Worm (Caenorhabditis elegans) whole organism, L2 larva: Measurements from ENCODE around the gene mrpl-16.

Experiments
- Y55F3AM.14 ChIP-seq: fragments of 200-800 bp; sonication (Bioruptor generic); optimal IDR thresholded peaks from 2 replicates; lab custom pipeline; 2018; ENCODE audit warnings: mild to moderate bottlenecking, missing genetic modification characterization, missing compliant biosample characterization
- aly-2 ChIP-seq: fragments of 150-350 bp; optimal IDR thresholded peaks from 2 replicates; lab custom pipeline; 2014; ENCODE audit warnings: missing biosample characterization, missing genetic modification characterization
- dmd-4 ChIP-seq: sonication (generic microtip); optimal IDR thresholded peaks from 2 replicates; lab custom pipeline; 2017; ENCODE audit warnings: missing biosample characterization, missing genetic modification characterization
- lin-39 ChIP-seq: fragments of 150-350 bp; optimal IDR thresholded peaks from 2 replicates; lab custom pipeline; 2014; ENCODE audit warnings: missing biosample characterization, missing genetic modification reagents, missing genetic modification characterization
- nhr-21 ChIP-seq: fragments of 150-350 bp; optimal IDR thresholded peaks from 2 replicates; lab custom pipeline; 2014; ENCODE audit warnings: missing biosample characterization, missing genetic modification characterization
- sma-3 ChIP-seq: sonication (generic microtip); optimal IDR thresholded peaks from 2 replicates; lab custom pipeline; 2016; ENCODE audit warnings: missing genetic modification reagents, missing genetic modification characterization, missing compliant biosample characterization
- sma-9 ChIP-seq, 2 experiments: fragments of 150-350 bp in 1 of 2; sonication (generic microtip) in 1 of 2; optimal IDR thresholded peaks; 2 replicates each; lab custom pipeline; 2014 to 2016; ENCODE audit warnings: missing genetic modification characterization in 2 of 2, mild to moderate bottlenecking in 1 of 2, missing biosample characterization in 1 of 2, missing compliant biosample characterization in 1 of 2, missing genetic modification reagents in 1 of 2, moderate library complexity in 1 of 2
- ztf-11 ChIP-seq: sonication (generic microtip); optimal IDR thresholded peaks from 2 replicates; lab custom pipeline; 2017; ENCODE audit warnings: missing biosample characterization, missing genetic modification characterization

Gene mrpl-16

DNA sequence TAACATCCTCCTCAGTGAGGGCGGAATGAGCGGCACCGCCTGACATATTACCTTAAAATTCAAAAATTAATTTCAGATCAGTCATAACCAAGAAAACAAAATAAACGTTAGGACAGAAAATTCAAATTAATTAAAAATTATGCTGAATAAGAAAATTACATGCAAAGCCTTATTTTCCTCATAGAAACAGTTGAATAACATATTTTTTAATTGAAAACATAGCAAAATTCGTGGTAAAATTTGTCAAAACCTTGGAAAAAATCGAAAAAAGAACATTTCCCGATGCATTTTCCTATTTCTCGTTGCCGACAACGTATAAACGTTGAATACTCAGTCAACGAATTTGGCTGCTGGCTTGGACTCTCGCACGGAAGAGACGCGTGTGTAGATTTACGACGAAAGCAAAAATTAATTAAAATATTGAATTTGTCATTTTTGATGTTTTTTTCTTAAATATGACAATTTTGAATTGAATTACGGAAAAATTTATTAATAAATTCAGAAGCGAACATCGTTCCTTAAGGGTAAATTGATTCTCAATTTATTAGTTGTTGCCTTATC, 49.9 kb downstream of the mrpl-16 start, which contains the start of the genes rps-0 and rbg-3 (continued):
- TF ChIP-seq sma-9 (GFP tag; optimal IDR thresholded peaks at IDR 0.05; lab: Kevin White, UChicago) (peak; percentile 89), sma-9 (tag; optimal IDR thresholded peaks at IDR 0.05; lab: Kevin White, UChicago) (no peak), dmd-4 (tag; lab: Kevin White, UChicago) (no peak), sma-3 (GFP tag; lab: Kevin White, UChicago) (peak; percentile 95), nhr-21 (peak; percentile 93), Y55F3AM.14 (GFP tag; lab: Kevin White, UChicago) (no peak), ztf-11 (tag; lab: Kevin White, UChicago) (no peak), lin-39 (tag; lab: Kevin White, UChicago) (no peak), aly-2 (no peak)
